Fruit fly (Drosophila melanogaster): ENCODE measurements around the gene CycD.

Gene CycD

DNA sequence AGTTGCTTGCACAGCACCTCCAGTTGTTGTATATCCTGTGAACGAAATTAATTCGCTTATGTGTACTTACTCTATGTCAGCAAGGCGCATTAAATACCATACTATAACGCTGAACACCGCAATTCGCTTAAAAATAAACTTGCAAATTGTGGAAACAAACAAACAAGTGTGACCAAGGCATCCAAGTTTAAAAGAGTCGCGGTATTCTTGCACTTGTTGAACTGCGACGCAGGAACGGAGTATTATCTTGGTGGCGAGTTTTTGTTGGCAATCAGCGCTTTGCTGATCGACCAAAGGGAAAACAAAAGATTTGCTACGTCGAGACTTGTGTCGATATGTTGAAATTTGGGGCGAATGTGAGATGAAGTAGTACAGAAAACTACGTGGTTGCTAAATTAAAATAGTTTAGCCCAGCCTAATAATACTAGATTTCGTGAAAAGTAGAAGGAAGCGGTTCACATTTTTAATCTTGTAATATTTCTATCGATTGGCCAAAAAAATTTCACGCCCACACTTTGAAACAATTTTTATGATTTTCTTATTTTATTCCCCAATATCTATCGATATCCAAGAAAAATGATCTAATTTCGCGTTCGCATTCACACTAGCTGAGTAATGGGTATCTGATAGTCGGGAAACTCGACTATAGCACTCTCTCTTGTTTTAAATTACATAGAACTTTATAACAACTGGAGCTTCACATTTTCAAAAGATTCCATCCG, 24.2 kb upstream of the CycD start, which contains the start of gene Ranbp16 (continued):
- TF ChIP-seq MESR4 (GFP tag; optimal IDR thresholded peaks at IDR 0.05) (peak; percentile 40), CG31365 (tag; optimal IDR thresholded peaks at IDR 0.05) (no peak), Gug (GFP tag; IDR thresholded peaks at IDR 0.05) (no peak), Nf-YC (tag; optimal IDR thresholded peaks at IDR 0.05) (no peak), CG6272 (GFP tag; IDR thresholded peaks at IDR 0.05) (no peak), her (GFP tag; optimal IDR thresholded peaks at IDR 0.05) (peak; percentile 2), NfI (GFP tag; optimal IDR thresholded peaks at IDR 0.05) (no peak), pfk (GFP tag; optimal IDR thresholded peaks at IDR 0.05) (peak; percentile 72), Doc3 (GFP tag; IDR thresholded peaks at IDR 0.05; ENCODE audit: partially characterized antibody) (no peak), ab (GFP tag; optimal IDR thresholded peaks at IDR 0.05) (no peak), Dek (tag; optimal IDR thresholded peaks at IDR 0.05) (no peak), CG3065 (GFP tag; optimal IDR thresholded peaks at IDR 0.05) (no peak), wor (GFP tag; IDR thresholded peaks at IDR 0.05) (no peak), CG6765 (GFP tag; optimal IDR thresholded peaks at IDR 0.05) (no peak), inv (GFP tag; IDR thresholded peaks at IDR 0.05; ENCODE audit: partially characterized antibody) (peak; percentile 30; the same call in 1 of the 2 replicates), lmd (GFP tag; IDR thresholded peaks at IDR 0.05) (no peak), HLH4C (GFP tag; IDR thresholded peaks at IDR 0.05; ENCODE audit: partially characterized antibody) (peak; percentile 69), Fer3 (tag; optimal IDR thresholded peaks at IDR 0.05) (no peak), row (GFP tag; IDR thresholded peaks at IDR 0.05) (peak; percentile 54), lola (GFP tag; optimal IDR thresholded peaks at IDR 0.05) (peak in 1 of 3 experiments; percentile 80), CG34422 (GFP tag; IDR thresholded peaks at IDR 0.05) (no peak), CG4854 (GFP tag; optimal IDR thresholded peaks at IDR 0.05) (no peak), CG13424 (tag; optimal IDR thresholded peaks at IDR 0.05) (no peak), CG15514 (GFP tag; optimal IDR thresholded peaks at IDR 0.05) (peak; percentile 38), slp2 (GFP tag; optimal IDR thresholded peaks at IDR 0.05) (no peak), Sin3A (optimal IDR thresholded peaks at IDR 0.05) (no peak), lov (optimal IDR thresholded peaks at IDR 0.05) (no peak), lov (GFP tag; IDR thresholded peaks at IDR 0.05) (no peak), CG14860 (GFP tag; IDR thresholded peaks at IDR 0.05; ENCODE audit: partially characterized antibody) (peak; percentile 54; the same call in 2 of the 3 replicates), gro (GFP tag; optimal IDR thresholded peaks at IDR 0.05) (no peak), Scr (GFP tag; IDR thresholded peaks at IDR 0.05; ENCODE audit: partially characterized antibody) (0 out of 2 replicates have a peak, but pooled peaks have one; percentile 33), Adf1 (GFP tag; IDR thresholded peaks at IDR 0.05) (no peak), jigr1 (GFP tag; IDR thresholded peaks at IDR 0.05) (no peak), ssp (GFP tag; IDR thresholded peaks at IDR 0.05) (peak; percentile 92), CG13123 (GFP tag; optimal IDR thresholded peaks at IDR 0.05) (no peak), grau (tag; optimal IDR thresholded peaks at IDR 0.05) (no peak), CG6791 (GFP tag; IDR thresholded peaks at IDR 0.05; ENCODE audit: partially characterized antibody) (peak; percentile 39; the same call in 1 of the 3 replicates), CG7745 (tag; optimal IDR thresholded peaks at IDR 0.05) (no peak), slou (GFP tag; optimal IDR thresholded peaks at IDR 0.05) (no peak), ato (GFP tag; IDR thresholded peaks at IDR 0.05; ENCODE audit: partially characterized antibody) (0 out of 2 replicates have a peak, but pooled peaks have one; percentile 28), Atf-2 (GFP tag; optimal IDR thresholded peaks at IDR 0.05) (no peak), shn (GFP tag; optimal IDR thresholded peaks at IDR 0.05) (no peak), mirr (GFP tag; optimal IDR thresholded peaks at IDR 0.05) (no peak), sob (GFP tag; IDR thresholded peaks at IDR 0.05) (no peak), CG17328 (GFP tag; IDR thresholded peaks at IDR 0.05) (no peak), CG11723 (GFP tag; optimal IDR thresholded peaks at IDR 0.05) (peak; percentile 12), dmrt99B (tag; optimal IDR thresholded peaks at IDR 0.05) (no peak), D (optimal IDR thresholded peaks at IDR 0.05) (no peak), D (GFP tag; optimal IDR thresholded peaks at IDR 0.05) (no peak), CG18476 (GFP tag; optimal IDR thresholded peaks at IDR 0.05) (no peak)

All from whole organism, embryonic.